Worm (Caenorhabditis elegans) whole organism, young adult: ENCODE data around the gene Y40B10A.9.

Experiments
- ama-1 ChIP-seq, 3 experiments: fragments of 150-350 bp in 1 of 3; sonication (generic microtip) in 2 of 3; optimal IDR thresholded peaks; 2 replicates each; lab custom pipeline; 2014 to 2018; ENCODE audit warnings: missing biosample characterization in 2 of 3, missing genetic modification characterization in 2 of 3, missing genetic modification reagents in 2 of 3
- attf-3 ChIP-seq: fragments of 200-800 bp; sonication (Bioruptor generic); conservative IDR thresholded peaks from 2 replicates; pipeline ENCODE4 v1.3.6; 2022; ENCODE audit warnings: missing genetic modification reagents, missing genetic modification characterization, missing compliant biosample characterization
- dpl-1 ChIP-seq: fragments of 150-350 bp; optimal IDR thresholded peaks from 2 replicates; lab custom pipeline; 2014; ENCODE audit warnings: missing biosample characterization, missing genetic modification reagents, missing genetic modification characterization
- lsl-1 ChIP-seq: fragments of 200-800 bp; sonication (Bioruptor generic); optimal IDR thresholded peaks from 2 replicates; lab custom pipeline; 2018; ENCODE audit warnings: mild to moderate bottlenecking, missing genetic modification characterization, moderate library complexity, missing compliant biosample characterization
- mes-4 ChIP-seq: sonication (generic microtip); optimal IDR thresholded peaks from 2 replicates; lab custom pipeline; 2016; ENCODE audit warnings: missing genotype, missing genetic modification characterization, missing compliant biosample characterization
- nfya-1 ChIP-seq: sonication (generic microtip); optimal IDR thresholded peaks from 2 replicates; lab custom pipeline; 2017; ENCODE audit warnings: antibody characterized with exemption, missing compliant biosample characterization, missing genetic modification characterization, borderline replicate concordance; ENCODE audit not compliant: insufficient read depth
- repo-1 ChIP-seq: sonication (generic microtip); optimal IDR thresholded peaks from 2 replicates; lab custom pipeline; 2017; ENCODE audit warnings: mild to moderate bottlenecking, missing genetic modification characterization, missing compliant biosample characterization
- unc-62 ChIP-seq: fragments of 150-350 bp; optimal IDR thresholded peaks from 2 replicates; lab custom pipeline; 2014; ENCODE audit warnings: missing biosample characterization, missing genetic modification reagents, missing genetic modification characterization
- ztf-3 ChIP-seq: fragments of 200-800 bp; sonication (Bioruptor generic); optimal IDR thresholded peaks from 2 replicates; lab custom pipeline; 2018; ENCODE audit warnings: mild to moderate bottlenecking, missing genetic modification characterization, missing compliant biosample characterization

DNA sequence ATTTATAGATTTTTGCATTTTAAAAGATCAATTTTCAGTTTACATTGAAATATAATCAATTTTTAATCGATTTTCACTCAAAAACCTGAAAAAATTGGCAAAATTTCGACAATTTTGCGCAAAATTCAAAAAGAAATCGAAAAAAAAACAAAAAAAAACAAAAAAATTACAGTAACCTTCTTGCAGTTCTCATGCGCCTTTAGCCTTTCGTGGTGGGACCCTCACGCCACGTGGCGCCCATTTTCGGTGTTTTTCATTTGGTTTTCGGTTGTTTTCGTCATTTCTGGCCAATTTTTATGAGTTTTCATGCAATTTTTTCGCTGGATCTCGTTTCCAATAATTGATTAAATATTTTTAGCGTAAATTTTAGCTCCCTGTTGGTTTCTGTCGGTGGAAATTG lies 5.3 kb downstream of the Y40B10A.9 start:
- TF ChIP-seq dpl-1 (GFP tag; lab: Kevin White, UChicago) (peak; percentile 67), lsl-1 (peak; percentile 89), attf-3 (GFP tag; lab: Robert Waterston, UW) (no peak), mes-4 (tag; lab: Kevin White, UChicago) (no peak), unc-62 (GFP tag; lab: Kevin White, UChicago) (no peak), repo-1 (tag; lab: Kevin White, UChicago) (no peak), nfya-1 (tag; lab: Kevin White, UChicago) (no peak), ztf-3 (GFP tag; lab: Kevin White, UChicago) (no peak), ama-1 (optimal IDR thresholded peaks at IDR 0.05; lab: Kevin White, UChicago) (no peak), ama-1 (GFP tag; optimal IDR thresholded peaks at IDR 0.05; lab: Kevin White, UChicago) (no peak)
